Fruit fly (Drosophila melanogaster) whole organism, pupa: Measurements from ENCODE around the gene Pgant6.

Source experiments
- CG17806 ChIP-seq: fragments of 200-800 bp; sonication (Bioruptor generic); optimal IDR thresholded peaks from 2 replicates; lab custom pipeline; 2018; ENCODE audit warnings: missing biosample characterization, mild to moderate bottlenecking, missing genetic modification characterization, moderate library complexity
- Pif1B ChIP-seq: fragments of 200-800 bp; sonication (Bioruptor generic); optimal IDR thresholded peaks from 3 replicates; lab custom pipeline; 2016; ENCODE audit warnings: missing biosample characterization, missing genetic modification characterization
- fd96Ca ChIP-seq: fragments of 200-800 bp; sonication (Bioruptor generic); IDR thresholded peaks from 3 replicates; pipeline ENCODE4 v1.3.6; 2022; ENCODE audit warnings: missing biosample characterization, missing genetic modification characterization
- rn ChIP-seq: fragments of 200-800 bp; sonication (Bioruptor generic); IDR thresholded peaks from 2 replicates; pipeline ENCODE4 v1.3.6; 2022; ENCODE audit warnings: missing biosample characterization, missing genetic modification characterization

- no peak for TF ChIP-seq Pif1B (GFP tag; lab: Kevin White, UChicago)
- no peak for TF ChIP-seq fd96Ca (GFP tag; lab: Robert Waterston, UW)
- TF ChIP-seq CG17806 (tag; lab: Kevin White, UChicago) = peak; percentile 62
- TF ChIP-seq rn (GFP tag; lab: Robert Waterston, UW) = no peak
These were observed 26.3 kb downstream of the Pgant6 start for dm6 chr3L:2808278-2808892.
